Fruit fly (Drosophila melanogaster) whole organism, pupa: Measurements from ENCODE around the gene CG31988.

ENCODE experiments used
- CG10348 ChIP-seq: fragments of 200-800 bp; sonication (Bioruptor generic); IDR thresholded peaks from 2 replicates; pipeline ENCODE4 v1.3.6; 2022; ENCODE audit warnings: missing biosample characterization, missing genetic modification characterization
- CG12605 ChIP-seq: fragments of 200-800 bp; sonication (Bioruptor generic); IDR thresholded peaks from 2 replicates; pipeline ENCODE4 v1.3.6; 2022; ENCODE audit warnings: missing biosample characterization, missing genetic modification characterization
- CG13204 ChIP-seq: fragments of 200-800 bp; sonication (Bioruptor generic); optimal IDR thresholded peaks from 2 replicates; lab custom pipeline; 2018; ENCODE audit warnings: missing biosample characterization, mild to moderate bottlenecking, missing genetic modification characterization, moderate library complexity
- CG14655 ChIP-seq: fragments of 200-800 bp; sonication (Bioruptor generic); optimal IDR thresholded peaks from 3 replicates; lab custom pipeline; 2017; ENCODE audit warnings: mild to moderate bottlenecking, missing biosample characterization, missing genetic modification reagents, missing genetic modification characterization
- CG15710 ChIP-seq: fragments of 200-800 bp; sonication (Bioruptor generic); optimal IDR thresholded peaks from 2 replicates; lab custom pipeline; 2018; ENCODE audit warnings: missing biosample characterization, mild to moderate bottlenecking, missing genetic modification characterization, moderate library complexity
- CG17806 ChIP-seq: fragments of 200-800 bp; sonication (Bioruptor generic); optimal IDR thresholded peaks from 2 replicates; lab custom pipeline; 2018; ENCODE audit warnings: missing biosample characterization, mild to moderate bottlenecking, missing genetic modification characterization, moderate library complexity
- CG32121 ChIP-seq: fragments of 200-800 bp; sonication (Bioruptor generic); IDR thresholded peaks from 2 replicates; pipeline ENCODE4 v1.3.6; 2022; ENCODE audit warnings: missing biosample characterization, missing genetic modification characterization
- CG34367 ChIP-seq: fragments of 200-800 bp; sonication (Bioruptor generic); optimal IDR thresholded peaks from 2 replicates; lab custom pipeline; 2018; ENCODE audit warnings: missing biosample characterization, mild to moderate bottlenecking, missing genetic modification characterization
- CG4496 ChIP-seq: fragments of 200-800 bp; sonication (Bioruptor generic); IDR thresholded peaks from 3 replicates; pipeline ENCODE4 v1.3.6; 2022; ENCODE audit warnings: missing biosample characterization, missing genetic modification characterization
- CG8159 ChIP-seq: fragments of 200-800 bp; sonication (Bioruptor generic); optimal IDR thresholded peaks from 3 replicates; lab custom pipeline; 2018; ENCODE audit warnings: missing biosample characterization, mild to moderate bottlenecking, missing genetic modification characterization, moderate library complexity
- CG8301 ChIP-seq: fragments of 200-800 bp; sonication (Bioruptor generic); optimal IDR thresholded peaks from 2 replicates; lab custom pipeline; 2018; ENCODE audit warnings: missing biosample characterization, mild to moderate bottlenecking, missing genetic modification characterization
- CG9948 ChIP-seq: fragments of 200-800 bp; sonication (Bioruptor generic); optimal IDR thresholded peaks from 2 replicates; lab custom pipeline; 2018; ENCODE audit warnings: missing biosample characterization, mild to moderate bottlenecking, missing genetic modification characterization, moderate library complexity
- D1 ChIP-seq: fragments of 200-800 bp; sonication (Bioruptor generic); optimal IDR thresholded peaks from 2 replicates; lab custom pipeline; 2018; ENCODE audit warnings: missing biosample characterization, mild to moderate bottlenecking, missing genetic modification characterization, moderate library complexity
- EcR ChIP-seq: fragments of 200-800 bp; sonication (Bioruptor generic); optimal IDR thresholded peaks from 3 replicates; lab custom pipeline; 2019; ENCODE audit warnings: missing biosample characterization, missing genetic modification characterization, mild to moderate bottlenecking, moderate library complexity, missing genetic modification reagents
- Ets98B ChIP-seq: fragments of 200-800 bp; sonication (Bioruptor generic); IDR thresholded peaks from 2 replicates; pipeline ENCODE4 v1.3.6; 2022; ENCODE audit warnings: missing biosample characterization, missing genetic modification characterization
- Pif1A ChIP-seq: fragments of 200-800 bp; sonication (Bioruptor generic); optimal IDR thresholded peaks from 3 replicates; lab custom pipeline; 2016; ENCODE audit warnings: missing biosample characterization, missing genetic modification characterization
- Pif1B ChIP-seq: fragments of 200-800 bp; sonication (Bioruptor generic); optimal IDR thresholded peaks from 3 replicates; lab custom pipeline; 2016; ENCODE audit warnings: missing biosample characterization, missing genetic modification characterization
- Snoo ChIP-seq: fragments of 200-800 bp; sonication (Bioruptor generic); optimal IDR thresholded peaks from 3 replicates; lab custom pipeline; 2017; ENCODE audit warnings: missing biosample characterization, mild to moderate bottlenecking, missing genetic modification characterization, inconsistent platforms
- fd96Ca ChIP-seq: fragments of 200-800 bp; sonication (Bioruptor generic); IDR thresholded peaks from 3 replicates; pipeline ENCODE4 v1.3.6; 2022; ENCODE audit warnings: missing biosample characterization, missing genetic modification characterization
- gl ChIP-seq: fragments of 200-800 bp; sonication (Bioruptor generic); optimal IDR thresholded peaks from 2 replicates; lab custom pipeline; 2018; ENCODE audit warnings: missing biosample characterization, mild to moderate bottlenecking, missing genetic modification characterization
- rn ChIP-seq: fragments of 200-800 bp; sonication (Bioruptor generic); IDR thresholded peaks from 2 replicates; pipeline ENCODE4 v1.3.6; 2022; ENCODE audit warnings: missing biosample characterization, missing genetic modification characterization

CG31988 gene

DNA sequence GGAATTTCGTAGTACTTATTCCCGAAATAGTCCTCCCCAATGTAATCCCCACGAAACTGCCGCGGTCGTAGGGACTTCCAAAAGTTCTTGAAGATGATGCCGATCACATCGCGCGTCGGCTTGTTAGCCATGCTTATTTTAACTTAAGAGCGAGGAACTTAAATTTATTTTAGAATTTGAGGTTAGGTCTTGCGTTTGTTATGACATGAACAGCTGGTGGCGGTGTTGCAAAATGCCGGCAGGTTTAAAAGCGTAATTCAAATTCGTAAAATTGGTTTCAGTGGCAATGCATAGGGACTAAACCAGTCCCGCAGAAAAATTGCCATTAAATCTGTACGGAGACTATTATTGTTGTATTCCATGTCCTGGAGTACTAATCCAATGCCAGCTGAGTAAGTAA, 36.2 kb downstream of the CG31988 start:
- TF ChIP-seq Pif1A (GFP tag; lab: Kevin White, UChicago) (no peak), CG13204 (GFP tag; lab: Kevin White, UChicago) (no peak), Snoo (tag; lab: Kevin White, UChicago) (no peak), D1 (no peak)

DNA sequence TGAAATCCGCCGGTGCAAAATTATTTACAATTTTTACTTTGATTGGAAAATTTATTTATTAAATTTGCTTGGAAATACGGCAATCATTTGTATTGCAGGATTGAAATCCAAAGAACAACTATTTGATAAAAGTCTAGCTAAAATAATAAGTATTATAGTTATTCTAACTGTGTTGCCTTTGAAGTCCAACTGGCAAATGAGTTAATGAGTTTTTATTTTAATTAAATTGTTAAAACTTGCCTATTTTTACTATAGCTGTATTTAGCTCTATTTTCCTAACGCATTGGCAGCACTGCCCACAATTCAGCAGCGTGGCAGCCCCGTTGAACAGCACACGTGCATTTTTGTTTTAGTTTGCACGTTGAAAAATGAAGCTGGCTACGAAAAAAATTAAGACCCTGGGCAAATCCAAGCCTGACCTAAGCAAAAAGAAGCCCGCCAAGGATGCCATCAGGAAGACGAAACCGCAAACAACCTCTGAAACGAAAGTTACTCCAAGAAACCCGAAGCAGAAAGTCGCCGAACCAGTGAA, 39.2 kb downstream of the CG31988 start, which contains the start of gene Noc2:
Noc2 (plus strand) TSS at position 331 of the 532 bp plus-strand sequence.
- TF ChIP-seq CG15710 (tag; lab: Kevin White, UChicago): peak; percentile 40
- no peak for TF ChIP-seq EcR
- no peak for TF ChIP-seq CG14655 (GFP tag; lab: Kevin White, UChicago)
- peak; percentile 48 for TF ChIP-seq CG8159 (tag; lab: Kevin White, UChicago)
- TF ChIP-seq CG32121: no peak; the same call in 1 of the 2 replicates
- peak; percentile 23 for TF ChIP-seq CG17806 (tag; lab: Kevin White, UChicago)
- TF ChIP-seq Pif1A (GFP tag; lab: Kevin White, UChicago): no peak
- TF ChIP-seq fd96Ca (GFP tag; lab: Robert Waterston, UW): no peak
- TF ChIP-seq CG10348: no peak
- peak; percentile 10 for TF ChIP-seq Snoo (tag; lab: Kevin White, UChicago)
- peak; percentile 72 for TF ChIP-seq CG4496 (GFP tag; lab: Robert Waterston, UW)
- peak; percentile 36; the same call in 1 of the 2 replicates for TF ChIP-seq rn (GFP tag; lab: Robert Waterston, UW)
- no peak for TF ChIP-seq Pif1B (GFP tag; lab: Kevin White, UChicago)
- no peak for TF ChIP-seq Ets98B (GFP tag; lab: Robert Waterston, UW)
- no peak for TF ChIP-seq D1
- TF ChIP-seq CG13204 (GFP tag; lab: Kevin White, UChicago): no peak
- no peak for TF ChIP-seq CG34367 (tag; lab: Kevin White, UChicago)
- TF ChIP-seq gl: no peak
- TF ChIP-seq CG12605 (GFP tag; lab: Robert Waterston, UW): no peak
- TF ChIP-seq CG8301 (tag; lab: Kevin White, UChicago): peak; percentile 34
- TF ChIP-seq CG9948 (tag; lab: Kevin White, UChicago): peak; percentile 46

DNA sequence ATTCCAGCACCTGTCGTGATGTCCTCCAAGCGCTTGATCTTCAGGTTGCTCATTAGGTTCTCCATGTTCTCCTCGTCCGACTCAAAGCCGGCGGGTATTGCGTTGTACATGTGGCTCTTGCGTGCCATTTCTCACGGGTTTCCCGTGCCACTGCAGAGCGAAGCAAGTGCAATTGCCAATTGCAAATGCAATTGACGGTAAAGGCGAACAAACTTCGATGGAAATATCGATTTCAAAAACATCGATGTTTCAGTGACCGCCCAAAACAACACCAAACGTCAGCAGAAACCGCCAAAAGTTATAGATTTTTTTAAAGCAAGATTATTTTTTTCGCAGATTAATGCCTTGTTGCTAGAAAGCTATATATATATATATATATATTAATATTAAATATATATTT, 39.7 kb downstream of the CG31988 start, which contains the start of gene Nbr:
Nbr (minus strand) TSS at position 209 of the 400 bp plus-strand sequence.
- TF ChIP-seq fd96Ca (GFP tag; lab: Robert Waterston, UW): 0 out of 3 replicates have a peak, but pooled peaks have one; percentile 25
- TF ChIP-seq rn (GFP tag; lab: Robert Waterston, UW): no peak
- TF ChIP-seq, all 21 proteins: peak for 1

DNA sequence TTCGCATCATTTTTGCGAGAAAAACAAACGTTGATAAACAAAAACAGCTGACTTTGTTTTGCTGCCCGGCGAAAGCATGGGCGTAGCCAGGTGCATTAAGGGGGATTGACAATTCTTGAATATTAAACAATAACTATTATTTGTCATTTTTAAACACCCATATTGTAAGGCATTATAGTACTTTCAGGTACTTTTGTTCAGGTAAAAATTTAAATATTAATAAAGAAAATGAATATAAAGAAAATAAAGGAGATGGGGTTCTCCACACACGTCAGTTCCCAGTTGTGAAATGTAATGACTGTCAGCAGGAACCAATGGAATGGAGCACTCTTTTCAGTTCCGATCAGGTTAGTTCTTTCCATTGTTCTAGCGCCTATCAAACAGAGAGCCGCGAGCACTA, 44.0 kb downstream of the CG31988 start, which contains the start of the genes Coq3 and Pld3:
Coq3 (minus strand) TSS at position 58 of the 400 bp plus-strand sequence.
Pld3 (plus strand) TSS at position 294 of the 400 bp plus-strand sequence.
- TF ChIP-seq Ets98B (GFP tag; lab: Robert Waterston, UW) (peak; percentile 93), CG12605 (GFP tag; lab: Robert Waterston, UW) (peak; percentile 80), Pif1B (GFP tag; lab: Kevin White, UChicago) (peak; percentile 97), rn (GFP tag; lab: Robert Waterston, UW) (peak; percentile 82), gl (peak; percentile 79), CG13204 (GFP tag; lab: Kevin White, UChicago) (no peak), CG9948 (tag; lab: Kevin White, UChicago) (peak; percentile 84), EcR (peak; percentile 14), Snoo (tag; lab: Kevin White, UChicago) (peak; percentile 94), CG4496 (GFP tag; lab: Robert Waterston, UW) (peak; percentile 96), D1 (no peak), CG17806 (tag; lab: Kevin White, UChicago) (peak; percentile 92), CG10348 (no peak), CG32121 (peak; percentile 91), CG14655 (GFP tag; lab: Kevin White, UChicago) (no peak), CG34367 (tag; lab: Kevin White, UChicago) (peak; percentile 83), CG8159 (tag; lab: Kevin White, UChicago) (peak; percentile 91), fd96Ca (GFP tag; lab: Robert Waterston, UW) (peak; percentile 93), Pif1A (GFP tag; lab: Kevin White, UChicago) (no peak), CG8301 (tag; lab: Kevin White, UChicago) (peak; percentile 89), CG15710 (tag; lab: Kevin White, UChicago) (peak; percentile 91)

DNA sequence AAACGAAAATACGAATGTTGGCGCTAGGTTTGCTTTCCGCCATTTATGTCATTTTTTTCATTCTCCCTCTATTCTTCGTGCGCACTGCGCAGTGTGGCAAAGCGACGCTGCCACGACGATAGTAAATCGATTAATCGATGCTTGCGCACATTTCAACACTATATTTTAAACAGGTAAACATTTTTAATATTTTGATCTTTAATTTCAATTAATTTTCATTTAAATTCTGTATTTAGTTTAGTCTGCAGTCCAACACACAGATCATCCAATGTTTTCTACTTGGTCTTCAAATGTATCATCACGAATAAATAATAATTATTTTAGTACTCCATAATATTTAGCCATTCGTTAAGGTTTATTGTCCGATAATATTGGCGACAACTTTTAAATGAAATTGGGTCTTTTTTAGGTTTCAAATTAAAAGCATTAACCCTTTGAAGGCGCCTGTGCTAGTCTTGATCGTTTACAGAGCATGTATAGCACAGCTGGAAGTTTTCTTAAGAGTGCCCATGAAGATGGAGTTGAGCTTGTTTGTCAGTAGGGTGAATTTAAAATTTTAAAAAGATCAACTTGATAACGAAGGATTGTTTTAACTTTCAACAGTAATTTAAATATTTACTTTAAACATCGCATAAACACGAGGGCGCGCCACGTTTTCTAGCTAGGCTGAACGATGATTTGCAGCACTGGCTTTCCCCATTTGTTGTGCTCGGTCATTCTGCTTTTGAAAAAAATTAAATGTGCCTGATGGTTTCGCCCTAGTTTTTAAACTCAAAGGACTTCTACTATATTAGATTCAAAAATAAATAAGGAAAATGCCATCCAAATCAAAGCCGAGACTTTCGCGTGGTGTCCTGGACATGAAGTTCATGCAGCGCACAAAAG, 46.2 kb downstream of the CG31988 start, which contains the start of the genes Mpp6 and E2f2:
Mpp6 (plus strand) TSS at position 133 of the 885 bp plus-strand sequence.
E2f2 (minus strand) TSS at position 594 of the 885 bp plus-strand sequence.
- peak; percentile 4 for TF ChIP-seq CG15710 (tag; lab: Kevin White, UChicago)
- TF ChIP-seq rn (GFP tag; lab: Robert Waterston, UW): peak; percentile 31; the same call in 1 of the 2 replicates
- TF ChIP-seq Snoo (tag; lab: Kevin White, UChicago): peak; percentile 27
- TF ChIP-seq CG14655 (GFP tag; lab: Kevin White, UChicago): no peak
- no peak for TF ChIP-seq CG32121
- peak; percentile 29; the same call in 1 of the 2 replicates for TF ChIP-seq Ets98B (GFP tag; lab: Robert Waterston, UW)
- no peak for TF ChIP-seq gl
- TF ChIP-seq D1: no peak
